Fruit fly (Drosophila melanogaster): ENCODE measurements around the gene fig.

DNA sequence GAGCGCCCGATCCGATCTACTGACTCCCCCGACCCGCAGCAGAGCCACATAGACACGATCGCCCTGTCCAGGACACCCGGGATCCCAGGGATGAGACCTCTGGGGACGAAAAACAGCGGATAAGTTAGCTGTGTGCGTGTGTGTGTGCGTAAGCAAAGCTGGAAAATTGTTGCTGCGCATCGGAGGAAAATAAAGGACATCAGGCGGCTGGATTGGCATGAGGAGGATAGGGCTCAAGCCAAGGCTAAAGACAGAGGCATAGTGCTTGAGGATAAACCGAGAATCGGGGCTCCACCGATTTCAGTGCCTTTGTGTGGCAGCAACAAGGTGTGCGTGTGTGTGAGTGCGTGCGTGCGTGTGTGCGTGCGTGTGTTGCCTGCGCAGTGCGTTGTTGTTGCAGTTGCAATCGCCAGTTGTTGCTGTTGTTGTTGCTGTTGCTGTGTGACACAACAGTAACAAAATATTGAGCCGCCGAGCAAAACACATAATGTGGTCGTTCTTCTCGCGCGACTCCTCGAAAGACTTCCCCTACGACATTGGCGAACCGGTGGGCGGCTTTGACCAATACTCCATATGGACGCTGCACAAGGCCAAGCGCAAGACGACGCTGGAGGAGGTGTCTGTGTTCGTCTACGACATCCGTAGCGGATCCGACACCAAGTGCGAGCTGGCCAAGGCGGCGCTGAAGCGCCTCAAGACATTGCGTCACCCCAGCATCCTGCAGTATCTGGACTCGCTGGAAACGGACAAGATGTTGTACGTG lies 30.8 kb downstream of the fig start:
- TF ChIP-seq Jra (GFP tag; optimal IDR thresholded peaks at IDR 0.05) (no peak), usp (GFP tag; optimal IDR thresholded peaks at IDR 0.05) (no peak), br (GFP tag; optimal IDR thresholded peaks at IDR 0.05) (no peak), psq (GFP tag; optimal IDR thresholded peaks at IDR 0.05) (no peak), lola (GFP tag; optimal IDR thresholded peaks at IDR 0.05) (no peak)

Measured in whole organism, wandering third instar larva.